Fruit fly (Drosophila melanogaster) whole organism, embryonic: Measurements from ENCODE around the gene ppk.

ENCODE experiments used
- Atf6 ChIP-seq: fragments of 200-800 bp; sonication (Bioruptor generic); IDR thresholded peaks from 2 replicates; pipeline ENCODE4 v1.3.6; 2022; ENCODE audit warnings: missing biosample characterization, missing genetic modification characterization
- CG10274 ChIP-seq: fragments of 200-800 bp; sonication (Bioruptor generic); optimal IDR thresholded peaks from 3 replicates; lab custom pipeline; 2017; ENCODE audit warnings: missing biosample characterization, mild to moderate bottlenecking, missing genetic modification characterization
- CG10543 ChIP-seq: fragments of 200-800 bp; sonication (Bioruptor generic); optimal IDR thresholded peaks from 3 replicates; lab custom pipeline; 2017; ENCODE audit warnings: missing biosample characterization, mild to moderate bottlenecking, missing genetic modification characterization, moderate library complexity
- CG11085 ChIP-seq: fragments of 200-800 bp; sonication (Bioruptor generic); IDR thresholded peaks from 2 replicates; pipeline ENCODE4 v1.3.6; 2022; ENCODE audit warnings: missing biosample characterization, missing genetic modification characterization
- CG11695 ChIP-seq: fragments of 200-800 bp; sonication (Bioruptor generic); IDR thresholded peaks from 3 replicates; pipeline ENCODE4 v1.3.6; 2022; ENCODE audit warnings: missing biosample characterization, missing genetic modification characterization
- CG1233 ChIP-seq: fragments of 200-800 bp; sonication (Bioruptor generic); optimal IDR thresholded peaks from 4 replicates; lab custom pipeline; 2018; ENCODE audit warnings: missing biosample characterization, mild to moderate bottlenecking, missing genetic modification characterization
- CG13287 ChIP-seq: fragments of 200-800 bp; sonication (Bioruptor generic); IDR thresholded peaks from 2 replicates; pipeline ENCODE4 v1.3.6; 2022; ENCODE audit warnings: missing biosample characterization, missing genetic modification characterization; ENCODE audit not compliant: partially characterized antibody
- CG13424 ChIP-seq: fragments of 200-800 bp; sonication (Bioruptor generic); optimal IDR thresholded peaks from 2 replicates; lab custom pipeline; 2019; ENCODE audit warnings: missing biosample characterization, mild to moderate bottlenecking, missing genetic modification characterization, moderate library complexity
- CG13624 ChIP-seq: fragments of 200-800 bp; sonication (Bioruptor generic); optimal IDR thresholded peaks from 2 replicates; lab custom pipeline; 2016; ENCODE audit warnings: missing biosample characterization, missing genetic modification characterization
- CG15696 ChIP-seq: fragments of 200-800 bp; sonication (Bioruptor generic); optimal IDR thresholded peaks from 2 replicates; lab custom pipeline; 2019; ENCODE audit warnings: missing biosample characterization, mild to moderate bottlenecking, missing genetic modification characterization, moderate library complexity
- CG17802 ChIP-seq: fragments of 200-800 bp; sonication (Bioruptor generic); optimal IDR thresholded peaks from 2 replicates; lab custom pipeline; 2018; ENCODE audit warnings: missing biosample characterization, mild to moderate bottlenecking, missing genetic modification characterization, moderate library complexity
- CG1832 ChIP-seq: fragments of 200-800 bp; sonication (Bioruptor generic); optimal IDR thresholded peaks from 2 replicates; lab custom pipeline; 2017; ENCODE audit warnings: missing biosample characterization, mild to moderate bottlenecking, missing genetic modification characterization, inconsistent platforms
- CG2202 ChIP-seq: fragments of 200-800 bp; sonication (Bioruptor generic); optimal IDR thresholded peaks from 2 replicates; lab custom pipeline; 2018; ENCODE audit warnings: missing biosample characterization, mild to moderate bottlenecking, missing genetic modification characterization
- CG30020 ChIP-seq: fragments of 200-800 bp; optimal IDR thresholded peaks from 2 replicates; lab custom pipeline; 2019; ENCODE audit warnings: missing biosample characterization, mild to moderate bottlenecking, missing genetic modification characterization, moderate library complexity
- CG30403 ChIP-seq: fragments of 200-800 bp; sonication (Bioruptor generic); optimal IDR thresholded peaks from 3 replicates; lab custom pipeline; 2016; ENCODE audit warnings: missing biosample characterization, missing genetic modification characterization
- CG31224 ChIP-seq: fragments of 200-800 bp; sonication (Bioruptor generic); IDR thresholded peaks from 2 replicates; pipeline ENCODE4 v1.3.6; 2022; ENCODE audit warnings: missing biosample characterization, missing genetic modification characterization
- CG31388 ChIP-seq: fragments of 200-800 bp; sonication (Bioruptor generic); optimal IDR thresholded peaks from 2 replicates; lab custom pipeline; 2016; ENCODE audit warnings: missing biosample characterization, missing genetic modification characterization
- CG3995 ChIP-seq: fragments of 200-800 bp; sonication (Bioruptor generic); optimal IDR thresholded peaks from 3 replicates; lab custom pipeline; 2016; ENCODE audit warnings: missing biosample characterization, missing genetic modification characterization
- CG4404 ChIP-seq: fragments of 200-800 bp; sonication (Bioruptor generic); IDR thresholded peaks from 2 replicates; pipeline ENCODE4 v1.3.6; 2022; ENCODE audit warnings: missing biosample characterization, missing genetic modification characterization
- CG6791 ChIP-seq: fragments of 200-800 bp; sonication (Bioruptor generic); IDR thresholded peaks from 3 replicates; pipeline ENCODE4 v1.3.6; 2022; ENCODE audit warnings: missing biosample characterization, missing genetic modification characterization; ENCODE audit not compliant: partially characterized antibody
- CG7271 ChIP-seq: fragments of 200-800 bp; sonication (Bioruptor generic); optimal IDR thresholded peaks from 2 replicates; lab custom pipeline; 2018; ENCODE audit warnings: missing biosample characterization, mild to moderate bottlenecking, missing genetic modification characterization, moderate library complexity
- CG7556 ChIP-seq: fragments of 200-800 bp; sonication (Bioruptor generic); optimal IDR thresholded peaks from 2 replicates; lab custom pipeline; 2017; ENCODE audit warnings: missing biosample characterization, mild to moderate bottlenecking, missing genetic modification characterization
- CG8388 ChIP-seq: fragments of 200-800 bp; sonication (Bioruptor generic); optimal IDR thresholded peaks from 2 replicates; lab custom pipeline; 2019; ENCODE audit warnings: missing biosample characterization, mild to moderate bottlenecking, missing genetic modification characterization, moderate library complexity
- D ChIP-seq, 2 experiments: fragments of 200-800 bp in 1 of 2; fragments of >200 bp in 1 of 2; sonication (Bioruptor generic) in 1 of 2; optimal IDR thresholded peaks; 2 replicates in 1 of 2; 3 replicates in 1 of 2; lab custom pipeline; 2017; ENCODE audit warnings: mild to moderate bottlenecking in 1 of 2, missing biosample characterization in 1 of 2, missing genetic modification characterization in 1 of 2, missing genetic modification reagents in 1 of 2
- Dek ChIP-seq: fragments of 200-800 bp; sonication (Bioruptor generic); optimal IDR thresholded peaks from 3 replicates; lab custom pipeline; 2019; ENCODE audit warnings: missing biosample characterization, mild to moderate bottlenecking, missing genetic modification characterization, moderate library complexity
- Ets65A ChIP-seq: fragments of 200-800 bp; sonication (Bioruptor generic); peaks from one replicate; lab custom pipeline; 2016; ENCODE audit warnings: missing biosample characterization, missing genetic modification characterization
- Fer2 ChIP-seq: fragments of 200-800 bp; sonication (Bioruptor generic); optimal IDR thresholded peaks from 2 replicates; lab custom pipeline; 2018; ENCODE audit warnings: missing biosample characterization, mild to moderate bottlenecking, missing genetic modification characterization, moderate library complexity
- H15 ChIP-seq: fragments of 200-800 bp; sonication (Bioruptor generic); IDR thresholded peaks from 3 replicates; pipeline ENCODE4 v1.3.6; 2022; ENCODE audit warnings: missing biosample characterization, missing genetic modification characterization
- Lim3 ChIP-seq: fragments of 200-800 bp; sonication (Bioruptor generic); IDR thresholded peaks from 2 replicates; pipeline ENCODE4 v1.3.6; 2022; ENCODE audit warnings: missing biosample characterization, missing genetic modification characterization
- MTF-1 ChIP-seq: fragments of 200-800 bp; sonication (Bioruptor generic); optimal IDR thresholded peaks from 2 replicates; lab custom pipeline; 2018; ENCODE audit warnings: missing biosample characterization, mild to moderate bottlenecking, missing genetic modification characterization, borderline replicate concordance
- Myb ChIP-seq: fragments of 200-800 bp; sonication (Bioruptor generic); optimal IDR thresholded peaks from 2 replicates; lab custom pipeline; 2016; ENCODE audit warnings: missing biosample characterization, missing genetic modification characterization
- Usf ChIP-seq: fragments of 200-800 bp; sonication (Bioruptor generic); optimal IDR thresholded peaks from 2 replicates; lab custom pipeline; 2017; ENCODE audit warnings: missing genotype, missing biosample characterization, missing genetic modification characterization
- YL-1 ChIP-seq: fragments of 200-800 bp; sonication (Bioruptor generic); optimal IDR thresholded peaks from 3 replicates; lab custom pipeline; 2017; ENCODE audit warnings: missing biosample characterization, mild to moderate bottlenecking, missing genetic modification characterization
- abd-A ChIP-seq: fragments of 200-800 bp; sonication (Bioruptor generic); optimal IDR thresholded peaks from 3 replicates; lab custom pipeline; 2019; ENCODE audit warnings: missing biosample characterization, mild to moderate bottlenecking, missing genetic modification characterization, moderate library complexity
- ato ChIP-seq: fragments of 200-800 bp; sonication (Bioruptor generic); IDR thresholded peaks from 2 replicates; pipeline ENCODE4 v1.3.6; 2022; ENCODE audit warnings: missing biosample characterization, missing genetic modification characterization; ENCODE audit not compliant: partially characterized antibody
- br ChIP-seq: fragments of >200 bp; optimal IDR thresholded peaks from 2 replicates; lab custom pipeline; 2017
- crc ChIP-seq: fragments of 200-800 bp; sonication (Bioruptor generic); optimal IDR thresholded peaks from 2 replicates; lab custom pipeline; 2016; ENCODE audit warnings: missing biosample characterization, missing genetic modification characterization
- ewg ChIP-seq: fragments of 200-800 bp; sonication (Bioruptor generic); optimal IDR thresholded peaks from 3 replicates; lab custom pipeline; 2017; ENCODE audit warnings: mild to moderate bottlenecking, missing biosample characterization, missing genetic modification reagents, missing genetic modification characterization
- ftz-f1 ChIP-seq: fragments of 200-800 bp; sonication (Bioruptor generic); optimal IDR thresholded peaks from 2 replicates; lab custom pipeline; 2016; ENCODE audit warnings: missing biosample characterization, missing genetic modification characterization
- gcm ChIP-seq: fragments of 200-800 bp; sonication (Bioruptor generic); optimal IDR thresholded peaks from 2 replicates; lab custom pipeline; 2019; ENCODE audit warnings: missing biosample characterization, mild to moderate bottlenecking, missing genetic modification characterization, moderate library complexity
- lab ChIP-seq: fragments of 200-800 bp; sonication (Bioruptor generic); optimal IDR thresholded peaks from 3 replicates; lab custom pipeline; 2017; ENCODE audit warnings: missing biosample characterization, missing genetic modification characterization, mild to moderate bottlenecking, moderate library complexity, missing genetic modification reagents
- luna ChIP-seq: fragments of 200-800 bp; sonication (Bioruptor generic); optimal IDR thresholded peaks from 2 replicates; lab custom pipeline; 2016; ENCODE audit warnings: missing biosample characterization, missing genetic modification characterization
- pfk ChIP-seq: fragments of 200-800 bp; sonication (Bioruptor generic); optimal IDR thresholded peaks from 2 replicates; lab custom pipeline; 2018; ENCODE audit warnings: missing biosample characterization, mild to moderate bottlenecking, missing genetic modification characterization, moderate library complexity
- pzg ChIP-seq: fragments of 200-800 bp; sonication (Bioruptor generic); optimal IDR thresholded peaks from 3 replicates; lab custom pipeline; 2018; ENCODE audit warnings: missing biosample characterization, mild to moderate bottlenecking, missing genetic modification characterization, moderate library complexity
- rib ChIP-seq: fragments of 200-800 bp; sonication (Bioruptor generic); IDR thresholded peaks from 2 replicates; pipeline ENCODE4 v1.3.6; 2022; ENCODE audit warnings: missing biosample characterization, missing genetic modification characterization
- sim ChIP-seq: fragments of 200-800 bp; sonication (Bioruptor generic); IDR thresholded peaks from 2 replicates; pipeline ENCODE4 v1.3.6; 2022; ENCODE audit warnings: missing biosample characterization, missing genetic modification characterization
- unc-4 ChIP-seq: fragments of 200-800 bp; sonication (Bioruptor generic); IDR thresholded peaks from 2 replicates; pipeline ENCODE4 v1.3.6; 2022; ENCODE audit warnings: missing biosample characterization, missing genetic modification characterization; ENCODE audit not compliant: partially characterized antibody
- wor ChIP-seq: fragments of 200-800 bp; sonication (Bioruptor generic); IDR thresholded peaks from 2 replicates; pipeline ENCODE4 v1.3.6; 2022; ENCODE audit warnings: missing biosample characterization, missing genetic modification characterization
- z ChIP-seq: fragments of 200-800 bp; sonication (Bioruptor generic); IDR thresholded peaks from 3 replicates; pipeline ENCODE4 v1.3.6; 2022; ENCODE audit warnings: missing biosample characterization, missing genetic modification characterization
- zfh1 ChIP-seq: fragments of 200-800 bp; sonication (Bioruptor generic); IDR thresholded peaks from 3 replicates; pipeline ENCODE4 v1.3.6; 2022; ENCODE audit warnings: missing biosample characterization, missing genetic modification characterization

ppk gene

dm6 chr2L:14361736-14362180 lies 19.2 kb downstream of the ppk start, which contains the start of gene spel1 (continued):
- TF ChIP-seq CG13624 (GFP tag; lab: Kevin White, UChicago) (peak; percentile 5), pzg (peak; percentile 48), CG1832 (GFP tag; lab: Kevin White, UChicago) (no peak), CG8388 (peak; percentile 87), Dek (tag; lab: Kevin White, UChicago) (peak; percentile 91), CG11085 (GFP tag; lab: Robert Waterston, UW) (peak; percentile 72), gcm (GFP tag; lab: Kevin White, UChicago) (peak; percentile 82), zfh1 (GFP tag; lab: Robert Waterston, UW) (peak; percentile 71; the same call in 2 of the 3 replicates), ftz-f1 (GFP tag; lab: Kevin White, UChicago) (no peak), CG2202 (tag; lab: Kevin White, UChicago) (peak; percentile 61), Usf (GFP tag; lab: Kevin White, UChicago) (no peak), CG4404 (no peak), Ets65A (GFP tag; lab: Kevin White, UChicago) (no peak), CG30403 (peak; percentile 78), ewg (GFP tag; lab: Kevin White, UChicago) (peak; percentile 34), unc-4 (GFP tag; lab: Robert Waterston, UW) (no peak), CG1233 (GFP tag; lab: Kevin White, UChicago) (no peak), YL-1 (GFP tag; lab: Kevin White, UChicago) (peak; percentile 31), sim (GFP tag; lab: Robert Waterston, UW) (peak; percentile 62; the same call in 1 of the 2 replicates), ato (GFP tag; lab: Robert Waterston, UW) (no peak), CG17802 (tag; lab: Kevin White, UChicago) (no peak), H15 (GFP tag; lab: Robert Waterston, UW) (peak; percentile 49; the same call in 1 of the 3 replicates), CG7271 (tag; lab: Kevin White, UChicago) (peak; percentile 5), rib (GFP tag; lab: Robert Waterston, UW) (peak; percentile 72), z (GFP tag; lab: Robert Waterston, UW) (no peak), CG6791 (GFP tag; lab: Robert Waterston, UW) (no peak), CG11695 (GFP tag; lab: Robert Waterston, UW) (peak; percentile 92), lab (GFP tag; lab: Kevin White, UChicago) (peak; percentile 80), br (no peak), Atf6 (peak; percentile 84), Fer2 (tag; lab: Kevin White, UChicago) (peak; percentile 36), CG31388 (GFP tag; lab: Kevin White, UChicago) (peak; percentile 22), CG31224 (GFP tag; lab: Robert Waterston, UW) (peak; percentile 71), CG10274 (GFP tag; lab: Kevin White, UChicago) (no peak), CG15696 (tag; lab: Kevin White, UChicago) (peak; percentile 68), Lim3 (GFP tag; lab: Robert Waterston, UW) (no peak), abd-A (tag; lab: Kevin White, UChicago) (peak; percentile 2), CG13287 (GFP tag; lab: Robert Waterston, UW) (no peak), CG10543 (GFP tag; lab: Kevin White, UChicago) (no peak), D (optimal IDR thresholded peaks at IDR 0.05; lab: Kevin White, UChicago) (no peak), D (GFP tag; optimal IDR thresholded peaks at IDR 0.05; lab: Kevin White, UChicago) (peak; percentile 44), MTF-1 (GFP tag; lab: Kevin White, UChicago) (peak; percentile 23), CG7556 (GFP tag; lab: Kevin White, UChicago) (peak; percentile 80), crc (GFP tag; lab: Kevin White, UChicago) (no peak), pfk (no peak), Myb (no peak), wor (GFP tag; lab: Robert Waterston, UW) (peak; percentile 49), CG13424 (tag; lab: Kevin White, UChicago) (peak; percentile 86), luna (GFP tag; lab: Kevin White, UChicago) (no peak), CG3995 (GFP tag; lab: Kevin White, UChicago) (no peak), CG30020 (tag; lab: Kevin White, UChicago) (peak; percentile 62)
